Worm (Caenorhabditis elegans) whole organism, late embryonic: ENCODE data around the gene F28F8.9.

Experiments
- C08G9.2 ChIP-seq: sonication (generic microtip); optimal IDR thresholded peaks from 2 replicates; lab custom pipeline; 2016; ENCODE audit warnings: mild to moderate bottlenecking, missing genetic modification characterization, moderate library complexity, missing compliant biosample characterization
- K09A11.1 ChIP-seq: sonication (generic microtip); optimal IDR thresholded peaks from 2 replicates; lab custom pipeline; 2017; ENCODE audit warnings: antibody characterized with exemption, mild to moderate bottlenecking, missing genetic modification characterization, missing compliant biosample characterization; ENCODE audit not compliant: insufficient read depth
- T23F11.4 ChIP-seq: fragments of 200-800 bp; sonication (Bioruptor generic); optimal IDR thresholded peaks from 2 replicates; lab custom pipeline; 2018; ENCODE audit warnings: mild to moderate bottlenecking, missing genetic modification characterization, missing compliant biosample characterization
- ceh-14 ChIP-seq: sonication (generic microtip); optimal IDR thresholded peaks from 2 replicates; lab custom pipeline; 2016; ENCODE audit warnings: missing genotype, missing genetic modification characterization, missing compliant biosample characterization
- ceh-19 ChIP-seq: fragments of 200-800 bp; sonication (Bioruptor generic); optimal IDR thresholded peaks from 2 replicates; lab custom pipeline; 2018; ENCODE audit warnings: mild to moderate bottlenecking, missing genetic modification characterization, missing compliant biosample characterization
- ceh-45 ChIP-seq: fragments of 200-800 bp; sonication (Bioruptor generic); IDR thresholded peaks from 2 replicates; pipeline ENCODE4 v1.3.6; 2022; ENCODE audit warnings: missing genetic modification reagents, missing genetic modification characterization, missing compliant biosample characterization
- ceh-9 ChIP-seq: sonication (generic microtip); optimal IDR thresholded peaks from 2 replicates; lab custom pipeline; 2016; ENCODE audit warnings: mild to moderate bottlenecking, missing genetic modification characterization, inconsistent platforms, missing compliant biosample characterization
- che-1 ChIP-seq: sonication (generic microtip); optimal IDR thresholded peaks from 2 replicates; lab custom pipeline; 2016; ENCODE audit warnings: mild to moderate bottlenecking, missing genetic modification characterization, missing compliant biosample characterization
- dmd-4 ChIP-seq: sonication (generic microtip); optimal IDR thresholded peaks from 2 replicates; lab custom pipeline; 2016; ENCODE audit warnings: borderline replicate concordance, missing genetic modification characterization, missing compliant biosample characterization
- eyg-1 ChIP-seq: sonication (generic microtip); optimal IDR thresholded peaks from 2 replicates; lab custom pipeline; 2016; ENCODE audit warnings: missing genotype, missing genetic modification characterization, missing compliant biosample characterization
- fax-1 ChIP-seq: sonication (generic microtip); optimal IDR thresholded peaks from 2 replicates; lab custom pipeline; 2016; ENCODE audit warnings: missing genotype, missing genetic modification characterization, missing compliant biosample characterization
- hlh-15 ChIP-seq: sonication (generic microtip); optimal IDR thresholded peaks from 2 replicates; lab custom pipeline; 2016; ENCODE audit warnings: missing genetic modification characterization, missing compliant biosample characterization
- hlh-6 ChIP-seq: sonication (generic microtip); optimal IDR thresholded peaks from 2 replicates; lab custom pipeline; 2016; ENCODE audit warnings: missing genotype, missing genetic modification characterization, missing compliant biosample characterization
- hlh-8 ChIP-seq: sonication (generic microtip); optimal IDR thresholded peaks from 2 replicates; lab custom pipeline; 2016; ENCODE audit warnings: missing genotype, missing genetic modification characterization, missing compliant biosample characterization
- lim-6 ChIP-seq: sonication (generic microtip); optimal IDR thresholded peaks from 2 replicates; lab custom pipeline; 2016; ENCODE audit warnings: missing genetic modification characterization, missing compliant biosample characterization
- mec-3 ChIP-seq: sonication (generic microtip); optimal IDR thresholded peaks from 2 replicates; lab custom pipeline; 2016; ENCODE audit warnings: borderline replicate concordance, missing genetic modification characterization, missing compliant biosample characterization
- nfya-1 ChIP-seq: sonication (generic microtip); optimal IDR thresholded peaks from 2 replicates; lab custom pipeline; 2017; ENCODE audit warnings: missing genetic modification characterization, mild to moderate bottlenecking, missing compliant biosample characterization, antibody characterized with exemption, moderate library complexity
- nhr-11 ChIP-seq: fragments of 150-350 bp; optimal IDR thresholded peaks from 2 replicates; lab custom pipeline; 2014; ENCODE audit warnings: missing biosample characterization, missing genetic modification characterization
- odd-2 ChIP-seq: sonication (generic microtip); optimal IDR thresholded peaks from 2 replicates; lab custom pipeline; 2017; ENCODE audit warnings: antibody characterized with exemption, mild to moderate bottlenecking, missing genetic modification characterization, missing compliant biosample characterization
- pat-9 ChIP-seq: fragments of 200-800 bp; sonication (Bioruptor generic); optimal IDR thresholded peaks from 2 replicates; lab custom pipeline; 2018; ENCODE audit warnings: mild to moderate bottlenecking, missing genetic modification characterization, moderate library complexity, missing compliant biosample characterization
- pax-1 ChIP-seq: fragments of 150-350 bp; optimal IDR thresholded peaks from 2 replicates; lab custom pipeline; 2014; ENCODE audit warnings: missing biosample characterization, missing genetic modification characterization
- pros-1 ChIP-seq: fragments of 150-350 bp; optimal IDR thresholded peaks from 2 replicates; lab custom pipeline; 2014; ENCODE audit warnings: missing biosample characterization, missing genetic modification reagents, missing genetic modification characterization
- rnt-1 ChIP-seq: sonication (generic microtip); optimal IDR thresholded peaks from 2 replicates; lab custom pipeline; 2016; ENCODE audit warnings: missing genetic modification characterization, missing compliant biosample characterization
- sox-4 ChIP-seq: sonication (generic microtip); optimal IDR thresholded peaks from 2 replicates; lab custom pipeline; 2017; ENCODE audit warnings: mild to moderate bottlenecking, missing genetic modification characterization, inconsistent platforms, missing compliant biosample characterization
- syd-9 ChIP-seq: sonication (generic microtip); optimal IDR thresholded peaks from 2 replicates; lab custom pipeline; 2016; ENCODE audit warnings: mild to moderate bottlenecking, missing genetic modification characterization, moderate library complexity, missing compliant biosample characterization
- tbx-2 ChIP-seq: sonication (generic microtip); optimal IDR thresholded peaks from 2 replicates; lab custom pipeline; 2016; ENCODE audit warnings: missing genetic modification characterization, missing compliant biosample characterization
- ttx-3 ChIP-seq: sonication (generic microtip); optimal IDR thresholded peaks from 2 replicates; lab custom pipeline; 2016; ENCODE audit warnings: missing genetic modification reagents, missing genetic modification characterization, missing compliant biosample characterization
- unc-3 ChIP-seq, 2 experiments: fragments of 200-800 bp in 1 of 2; sonication (Bioruptor generic) in 1 of 2; sonication (generic microtip) in 1 of 2; conservative IDR thresholded peaks in 1 of 2; optimal IDR thresholded peaks in 1 of 2; 2 replicates each; pipeline versions ENCODE4 v1.3.6 to Lab custom; 2016 to 2022; ENCODE audit warnings: missing compliant biosample characterization in 2 of 2, missing genetic modification characterization in 2 of 2, missing genetic modification reagents in 1 of 2
- unc-42 ChIP-seq: sonication (generic microtip); optimal IDR thresholded peaks from 2 replicates; lab custom pipeline; 2016; ENCODE audit warnings: missing genotype, missing genetic modification characterization, missing compliant biosample characterization
- unc-86 ChIP-seq: sonication (generic microtip); optimal IDR thresholded peaks from 2 replicates; lab custom pipeline; 2016; ENCODE audit warnings: missing genetic modification characterization, missing compliant biosample characterization
- zip-5 ChIP-seq: sonication (generic microtip); optimal IDR thresholded peaks from 2 replicates; lab custom pipeline; 2016; ENCODE audit warnings: missing genetic modification characterization, missing compliant biosample characterization
- ztf-16 ChIP-seq: sonication (generic microtip); optimal IDR thresholded peaks from 2 replicates; lab custom pipeline; 2017; ENCODE audit warnings: missing genetic modification characterization, missing compliant biosample characterization

F28F8.9 gene

DNA sequence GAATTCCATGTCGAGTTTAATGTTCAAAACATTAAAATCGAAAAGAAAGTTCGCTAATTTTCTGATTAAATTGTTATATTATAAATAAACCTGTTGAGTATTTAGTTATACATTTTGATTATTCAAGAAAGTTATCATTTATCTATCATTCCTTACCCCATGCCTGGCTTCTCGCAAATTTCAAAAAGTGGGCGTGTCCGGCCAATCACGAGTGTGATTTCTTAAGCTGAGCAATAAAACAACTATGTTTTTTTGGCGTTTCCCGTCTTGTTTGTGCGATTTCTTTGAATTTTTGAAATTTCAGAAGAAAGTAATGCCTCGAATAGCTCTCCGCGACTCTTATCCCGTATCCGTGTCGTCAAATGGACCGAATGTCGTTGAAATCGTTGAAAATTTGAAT is 5.9 kb downstream of the F28F8.9 start, which contains the start of gene fbxa-94:
Gene fbxa-94, plus strand, starts transcription at position 301 of the 400 bp plus-strand sequence.
- TF ChIP-seq nfya-1: peak; percentile 6
- no peak for TF ChIP-seq hlh-8 (tag; lab: Kevin White, UChicago)

DNA sequence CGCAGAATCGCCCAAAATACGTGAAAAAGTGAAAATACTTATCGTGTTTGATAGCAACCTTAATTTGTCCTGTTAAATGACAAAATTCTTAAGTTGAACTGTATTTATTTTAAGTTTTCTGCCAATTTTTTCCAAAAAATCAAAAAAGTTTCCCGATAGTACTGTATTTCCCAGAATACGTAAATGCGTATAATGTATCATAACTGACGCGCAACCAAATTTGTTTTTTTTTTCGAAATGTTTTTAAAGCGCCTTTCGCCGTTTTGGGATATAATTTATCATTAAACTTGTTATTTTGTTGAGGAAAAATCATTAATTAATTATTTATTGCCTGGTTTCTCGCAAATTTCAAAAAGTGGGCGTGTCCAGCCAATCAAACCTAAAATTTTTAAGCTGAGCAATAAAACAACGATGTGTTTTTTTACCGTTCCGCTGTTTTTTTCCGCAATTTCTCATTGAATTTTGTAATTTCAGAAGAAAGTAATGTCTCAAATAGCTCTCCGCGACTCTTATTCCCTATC is 7.4 kb downstream of the F28F8.9 start, which contains the start of gene fbxa-95:
Gene fbxa-95, plus strand, starts transcription at position 471 of the 521 bp plus-strand sequence.
- TF ChIP-seq syd-9 (tag; lab: Kevin White, UChicago) (no peak), nhr-11 (tag; lab: Kevin White, UChicago) (no peak), ztf-16 (tag; lab: Kevin White, UChicago) (no peak), C08G9.2 (no peak), zip-5 (tag; lab: Kevin White, UChicago) (no peak), eyg-1 (tag; lab: Kevin White, UChicago) (no peak), unc-86 (tag; lab: Kevin White, UChicago) (no peak), ceh-45 (GFP tag; lab: Robert Waterston, UW) (no peak), mec-3 (tag; lab: Kevin White, UChicago) (no peak), unc-42 (tag; lab: Kevin White, UChicago) (no peak), rnt-1 (no peak), nfya-1 (no peak), dmd-4 (no peak), pat-9 (tag; lab: Kevin White, UChicago) (no peak), ceh-9 (tag; lab: Kevin White, UChicago) (no peak), T23F11.4 (GFP tag; lab: Kevin White, UChicago) (no peak), pax-1 (tag; lab: Kevin White, UChicago) (no peak)

ce11 chrV:15569702-15570430 is 8.6 kb downstream of the F28F8.9 start, which contains the start of gene lsm-5:
TSS of gene lsm-5 (plus strand) at chrV:15570380.
- TF ChIP-seq sox-4: no peak

ce11 chrV:15568381-15568780 is 10.1 kb downstream of the F28F8.9 start:
- TF ChIP-seq unc-3 (GFP tag; conservative IDR thresholded peaks at IDR 0.05; lab: Robert Waterston, UW): no peak
- no peak for TF ChIP-seq unc-3 (tag; optimal IDR thresholded peaks at IDR 0.05; lab: Kevin White, UChicago)
- no peak for TF ChIP-seq ttx-3 (tag; lab: Kevin White, UChicago)
- no peak for TF ChIP-seq pros-1 (tag; lab: Kevin White, UChicago)
- TF ChIP-seq ceh-19: no peak
- TF ChIP-seq T23F11.4 (GFP tag; lab: Kevin White, UChicago): no peak
- no peak for TF ChIP-seq lim-6 (tag; lab: Kevin White, UChicago)
- TF ChIP-seq hlh-15 (tag; lab: Kevin White, UChicago): no peak
- no peak for TF ChIP-seq hlh-6 (tag; lab: Kevin White, UChicago)
- TF ChIP-seq K09A11.1 (tag; lab: Kevin White, UChicago): no peak
- TF ChIP-seq che-1 (tag; lab: Kevin White, UChicago): no peak
- TF ChIP-seq ceh-14 (tag; lab: Kevin White, UChicago): no peak
- TF ChIP-seq odd-2 (tag; lab: Kevin White, UChicago): no peak
- TF ChIP-seq fax-1 (tag; lab: Kevin White, UChicago): no peak
- TF ChIP-seq tbx-2 (tag; lab: Kevin White, UChicago): no peak
- TF ChIP-seq ztf-16 (tag; lab: Kevin White, UChicago): no peak
- no peak for TF ChIP-seq hlh-8 (tag; lab: Kevin White, UChicago)
- no peak for TF ChIP-seq mec-3 (tag; lab: Kevin White, UChicago)
- TF ChIP-seq, all 69 proteins: peak for 0
